Fruit fly (Drosophila melanogaster) whole organism, embryonic: ENCODE data around the gene Rgl.

Source experiments
- Abd-B ChIP-seq: fragments of 200-800 bp; sonication (Bioruptor generic); optimal IDR thresholded peaks from 2 replicates; lab custom pipeline; 2018; ENCODE audit warnings: missing biosample characterization, mild to moderate bottlenecking, missing genetic modification characterization, moderate library complexity
- Atf-2 ChIP-seq: fragments of 200-800 bp; sonication (Bioruptor generic); optimal IDR thresholded peaks from 2 replicates; lab custom pipeline; 2016; ENCODE audit warnings: missing biosample characterization, missing genetic modification characterization
- Blimp-1 ChIP-seq: fragments of 200-800 bp; sonication (Bioruptor generic); optimal IDR thresholded peaks from 3 replicates; lab custom pipeline; 2018; ENCODE audit warnings: missing biosample characterization, missing genetic modification characterization, mild to moderate bottlenecking, moderate library complexity, missing genetic modification reagents
- CG10274 ChIP-seq: fragments of 200-800 bp; sonication (Bioruptor generic); optimal IDR thresholded peaks from 3 replicates; lab custom pipeline; 2017; ENCODE audit warnings: missing biosample characterization, mild to moderate bottlenecking, missing genetic modification characterization
- CG10565 ChIP-seq: fragments of 200-800 bp; sonication (Bioruptor generic); optimal IDR thresholded peaks from 3 replicates; lab custom pipeline; 2016; ENCODE audit warnings: missing biosample characterization, mild to moderate bottlenecking, missing genetic modification characterization
- CG11456 ChIP-seq: fragments of 200-800 bp; sonication (Bioruptor generic); IDR thresholded peaks from 3 replicates; pipeline ENCODE4 v1.3.6; 2022; ENCODE audit warnings: missing biosample characterization, missing genetic modification characterization
- CG12942 ChIP-seq: fragments of 200-800 bp; sonication (Bioruptor generic); optimal IDR thresholded peaks from 3 replicates; lab custom pipeline; 2016; ENCODE audit warnings: missing biosample characterization, missing genetic modification characterization
- CG17328 ChIP-seq: fragments of 200-800 bp; sonication (Bioruptor generic); IDR thresholded peaks from 2 replicates; pipeline ENCODE4 v1.3.6; 2022; ENCODE audit warnings: missing biosample characterization, missing genetic modification characterization
- CG17568 ChIP-seq: fragments of 200-800 bp; sonication (Bioruptor generic); optimal IDR thresholded peaks from 2 replicates; lab custom pipeline; 2018; ENCODE audit warnings: missing biosample characterization, mild to moderate bottlenecking, missing genetic modification characterization, moderate library complexity
- CG1792 ChIP-seq: fragments of 200-800 bp; sonication (Bioruptor generic); optimal IDR thresholded peaks from 2 replicates; lab custom pipeline; 2016; ENCODE audit warnings: missing biosample characterization, missing genetic modification characterization
- CG18262 ChIP-seq: fragments of 200-800 bp; optimal IDR thresholded peaks from 3 replicates; lab custom pipeline; 2019; ENCODE audit warnings: missing biosample characterization, mild to moderate bottlenecking, missing genetic modification characterization, moderate library complexity
- CG18619 ChIP-seq: fragments of 200-800 bp; sonication (Bioruptor generic); optimal IDR thresholded peaks from 3 replicates; lab custom pipeline; 2017; ENCODE audit warnings: missing biosample characterization, mild to moderate bottlenecking, missing genetic modification characterization
- CG2120 ChIP-seq: fragments of 200-800 bp; sonication (Bioruptor generic); optimal IDR thresholded peaks from 3 replicates; lab custom pipeline; 2016; ENCODE audit warnings: missing biosample characterization, missing genetic modification characterization
- CG30020 ChIP-seq: fragments of 200-800 bp; optimal IDR thresholded peaks from 2 replicates; lab custom pipeline; 2019; ENCODE audit warnings: missing biosample characterization, mild to moderate bottlenecking, missing genetic modification characterization, moderate library complexity
- CG31441 ChIP-seq: fragments of 200-800 bp; sonication (Bioruptor generic); IDR thresholded peaks from 2 replicates; pipeline ENCODE4 v1.3.6; 2022; ENCODE audit warnings: missing biosample characterization, missing genetic modification characterization
- CG3281 ChIP-seq: fragments of 200-800 bp; sonication (Bioruptor generic); optimal IDR thresholded peaks from 3 replicates; lab custom pipeline; 2017; ENCODE audit warnings: missing biosample characterization, mild to moderate bottlenecking, missing genetic modification characterization
- CG6272 ChIP-seq: fragments of 200-800 bp; sonication (Bioruptor generic); IDR thresholded peaks from 2 replicates; pipeline ENCODE4 v1.3.6; 2022; ENCODE audit warnings: missing biosample characterization, missing genetic modification characterization
- CG6689 ChIP-seq: fragments of 200-800 bp; sonication (Bioruptor generic); IDR thresholded peaks from 2 replicates; pipeline ENCODE4 v1.3.6; 2022; ENCODE audit warnings: missing biosample characterization, missing genetic modification characterization
- CG8290 ChIP-seq, 3 experiments: fragments of 200-800 bp; sonication (Bioruptor generic); optimal IDR thresholded peaks; 2 replicates each; lab custom pipeline; 2016 to 2019; ENCODE audit warnings: missing biosample characterization in 3 of 3, missing genetic modification characterization in 3 of 3, mild to moderate bottlenecking in 2 of 3, moderate library complexity in 1 of 3
- CG9215 ChIP-seq: fragments of 200-800 bp; sonication (Bioruptor generic); IDR thresholded peaks from 2 replicates; pipeline ENCODE4 v1.3.6; 2022; ENCODE audit warnings: missing biosample characterization, missing genetic modification characterization
- Dref ChIP-seq: fragments of 200-800 bp; sonication (Bioruptor generic); IDR thresholded peaks from 2 replicates; pipeline ENCODE4 v1.3.6; 2022; ENCODE audit warnings: missing biosample characterization, missing genetic modification characterization
- ERR ChIP-seq: fragments of 200-800 bp; sonication (Bioruptor generic); optimal IDR thresholded peaks from 2 replicates; lab custom pipeline; 2016; ENCODE audit warnings: missing biosample characterization, missing genetic modification characterization
- HLH54F ChIP-seq: fragments of 200-800 bp; sonication (Bioruptor generic); optimal IDR thresholded peaks from 3 replicates; lab custom pipeline; 2016; ENCODE audit warnings: missing biosample characterization, missing genetic modification characterization
- Lpt ChIP-seq: fragments of >200 bp; optimal IDR thresholded peaks from 2 replicates; lab custom pipeline; 2018; ENCODE audit warnings: missing biosample characterization, missing genetic modification characterization
- MBD-R2 ChIP-seq: fragments of 200-800 bp; sonication (Bioruptor generic); IDR thresholded peaks from 2 replicates; pipeline ENCODE4 v1.3.6; 2022; ENCODE audit warnings: missing biosample characterization, missing genetic modification characterization
- NfI ChIP-seq: fragments of 200-800 bp; sonication (Bioruptor generic); optimal IDR thresholded peaks from 3 replicates; lab custom pipeline; 2018; ENCODE audit warnings: missing biosample characterization, mild to moderate bottlenecking, missing genetic modification characterization, moderate library complexity
- Pdp1 ChIP-seq, 2 experiments: fragments of 200-800 bp; sonication (Bioruptor generic); optimal IDR thresholded peaks; 3 replicates each; lab custom pipeline; 2016; ENCODE audit warnings: missing biosample characterization in 2 of 2, missing genetic modification characterization in 2 of 2, mild to moderate bottlenecking in 1 of 2, moderate library complexity in 1 of 2
- Poxn ChIP-seq: fragments of 200-800 bp; sonication (Bioruptor generic); IDR thresholded peaks from 2 replicates; pipeline ENCODE4 v1.3.6; 2022; ENCODE audit warnings: missing biosample characterization, missing genetic modification characterization
- Sry-δ ChIP-seq: fragments of 200-800 bp; sonication (Bioruptor generic); optimal IDR thresholded peaks from 2 replicates; lab custom pipeline; 2016; ENCODE audit warnings: missing biosample characterization, missing genetic modification characterization
- Taf1 ChIP-seq: fragments of 200-800 bp; sonication (Bioruptor generic); IDR thresholded peaks from 2 replicates; pipeline ENCODE4 v1.3.6; 2022; ENCODE audit warnings: missing biosample characterization, missing genetic modification characterization
- Trl ChIP-seq, 3 experiments: fragments of >200 bp in 2 of 3; fragments of 200-800 bp in 1 of 3; sonication (Bioruptor generic) in 1 of 3; optimal IDR thresholded peaks; 2 replicates in 1 of 3; 3 replicates in 2 of 3; lab custom pipeline; 2016 to 2017; ENCODE audit warnings: missing biosample characterization in 1 of 3, missing genetic modification characterization in 1 of 3
- Vsx1 ChIP-seq: fragments of 200-800 bp; sonication (Bioruptor generic); optimal IDR thresholded peaks from 2 replicates; lab custom pipeline; 2017; ENCODE audit warnings: missing biosample characterization, mild to moderate bottlenecking, missing genetic modification characterization, missing genetic modification reagents
- Xbp1 ChIP-seq: fragments of 200-800 bp; sonication (Bioruptor generic); optimal IDR thresholded peaks from 3 replicates; lab custom pipeline; 2016; ENCODE audit warnings: missing biosample characterization, mild to moderate bottlenecking, missing genetic modification characterization
- bab2 ChIP-seq: fragments of 200-800 bp; sonication (Bioruptor generic); optimal IDR thresholded peaks from 2 replicates; lab custom pipeline; 2016; ENCODE audit warnings: missing biosample characterization, missing genetic modification characterization
- bsh ChIP-seq, 2 experiments: fragments of 200-800 bp; sonication (Bioruptor generic); optimal IDR thresholded peaks; 2 replicates each; lab custom pipeline; 2017 to 2018; ENCODE audit warnings: mild to moderate bottlenecking in 2 of 2, missing biosample characterization in 2 of 2, missing genetic modification characterization in 2 of 2, moderate library complexity in 1 of 2
- dpn ChIP-seq, 2 experiments: fragments of 200-800 bp; sonication (Bioruptor generic); optimal IDR thresholded peaks; 3 replicates each; lab custom pipeline; 2016; ENCODE audit warnings: missing biosample characterization in 2 of 2, missing genetic modification characterization in 2 of 2
- grn ChIP-seq: fragments of 200-800 bp; sonication (Bioruptor generic); optimal IDR thresholded peaks from 3 replicates; lab custom pipeline; 2017; ENCODE audit warnings: missing biosample characterization, missing genetic modification characterization
- jumu ChIP-seq: fragments of 200-800 bp; sonication (Bioruptor generic); optimal IDR thresholded peaks from 3 replicates; lab custom pipeline; 2016; ENCODE audit warnings: missing biosample characterization, missing genetic modification characterization
- knrl ChIP-seq: fragments of 200-800 bp; sonication (Bioruptor generic); IDR thresholded peaks from 3 replicates; pipeline ENCODE4 v1.3.6; 2022; ENCODE audit warnings: missing biosample characterization, missing genetic modification characterization; ENCODE audit not compliant: partially characterized antibody
- nmo ChIP-seq: fragments of 200-800 bp; sonication (Bioruptor generic); optimal IDR thresholded peaks from 2 replicates; lab custom pipeline; 2018; ENCODE audit warnings: missing biosample characterization, mild to moderate bottlenecking, missing genetic modification characterization, moderate library complexity
- pho ChIP-seq: fragments of 200-800 bp; sonication (Bioruptor generic); optimal IDR thresholded peaks from 2 replicates; lab custom pipeline; 2016; ENCODE audit warnings: missing biosample characterization, missing genetic modification characterization
- psq ChIP-seq: fragments of 200-800 bp; sonication (Bioruptor generic); optimal IDR thresholded peaks from 2 replicates; lab custom pipeline; 2017; ENCODE audit warnings: missing biosample characterization, missing genetic modification characterization
- pum ChIP-seq: fragments of 200-800 bp; sonication (Bioruptor generic); optimal IDR thresholded peaks from 2 replicates; lab custom pipeline; 2016; ENCODE audit warnings: missing biosample characterization, missing genetic modification characterization
- ranshi ChIP-seq: fragments of 200-800 bp; sonication (Bioruptor generic); IDR thresholded peaks from 2 replicates; pipeline ENCODE4 v1.3.6; 2022; ENCODE audit warnings: missing biosample characterization, missing genetic modification characterization
- sd ChIP-seq: fragments of 200-800 bp; sonication (Bioruptor generic); optimal IDR thresholded peaks from 3 replicates; lab custom pipeline; 2018; ENCODE audit warnings: missing biosample characterization, mild to moderate bottlenecking, missing genetic modification characterization, moderate library complexity
- sens-2 ChIP-seq: fragments of 200-800 bp; sonication (Bioruptor generic); IDR thresholded peaks from 2 replicates; pipeline ENCODE4 v1.3.6; 2022; ENCODE audit warnings: missing biosample characterization, missing genetic modification characterization
- ssp ChIP-seq: fragments of 200-800 bp; sonication (Bioruptor generic); IDR thresholded peaks from 2 replicates; pipeline ENCODE4 v1.3.6; 2022; ENCODE audit warnings: missing biosample characterization, missing genetic modification characterization
- usp ChIP-seq: fragments of >200 bp; optimal IDR thresholded peaks from 2 replicates; lab custom pipeline; 2017; ENCODE audit warnings: missing biosample characterization, missing genetic modification characterization

The Rgl gene

DNA sequence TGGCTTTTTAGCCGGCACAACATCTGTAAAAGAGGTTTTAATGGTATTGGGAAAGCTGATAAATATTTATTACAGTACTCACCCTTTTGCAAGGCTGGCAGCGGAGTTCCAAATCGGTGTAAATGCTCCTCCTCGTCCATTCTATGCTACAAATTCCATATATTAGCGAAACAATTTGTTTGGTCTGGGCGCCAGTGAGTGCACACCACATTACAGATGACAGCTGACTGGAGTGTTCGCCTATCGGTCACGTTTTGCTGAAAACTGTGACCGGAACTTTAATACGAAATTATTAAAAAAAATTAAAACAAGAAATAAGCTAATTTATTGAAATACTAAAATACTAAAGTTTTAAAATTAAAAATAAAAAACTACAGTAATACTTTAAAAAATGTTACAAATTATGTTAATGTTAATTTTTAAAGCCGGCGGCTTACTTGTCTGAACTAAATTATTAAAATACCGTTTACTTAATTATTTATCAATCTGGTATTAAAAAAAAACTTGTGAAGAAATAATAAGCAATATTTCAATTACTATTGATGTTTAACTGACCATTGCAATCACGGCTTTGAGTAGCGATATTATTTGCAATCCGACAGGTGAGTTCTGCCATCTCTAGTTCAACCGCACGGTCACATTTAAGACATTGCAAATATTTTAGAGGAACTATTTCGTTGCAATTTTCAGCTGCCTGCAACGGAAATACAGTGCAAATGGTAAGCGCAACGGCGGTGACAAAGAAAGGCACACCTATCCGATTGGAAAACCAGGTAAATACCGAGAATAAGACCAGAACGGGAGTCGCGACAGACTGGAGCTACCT lies 3.8 kb upstream of the Rgl start, which contains the start of the genes CG8833 and DCTN1-p150 (continued):
- TF ChIP-seq ERR (GFP tag; lab: Kevin White, UChicago): no peak
- peak; percentile 6 for TF ChIP-seq CG3281 (GFP tag; lab: Kevin White, UChicago)
- TF ChIP-seq CG9215 (GFP tag; lab: Robert Waterston, UW): 0 out of 2 replicates have a peak, but pooled peaks have one; percentile 34
- TF ChIP-seq CG17568: no peak
- TF ChIP-seq CG31441: peak; percentile 85
- peak; percentile 27 for TF ChIP-seq Blimp-1 (GFP tag; lab: Kevin White, UChicago)
- peak; percentile 8 for TF ChIP-seq Atf-2 (GFP tag; lab: Kevin White, UChicago)
- peak; percentile 4 for TF ChIP-seq pum (GFP tag; lab: Kevin White, UChicago)
- peak; percentile 73 for TF ChIP-seq Xbp1
- TF ChIP-seq MBD-R2 (GFP tag; lab: Robert Waterston, UW): peak; percentile 68
- TF ChIP-seq NfI: peak; percentile 32
- no peak for TF ChIP-seq jumu
- TF ChIP-seq Pdp1 (GFP tag; optimal IDR thresholded peaks at IDR 0.05; lab: Kevin White, UChicago): peak in 1 of 2 experiments; percentile 42
- TF ChIP-seq ssp (GFP tag; lab: Robert Waterston, UW): no peak
- peak; percentile 56 for TF ChIP-seq Abd-B (GFP tag; lab: Kevin White, UChicago)
- TF ChIP-seq CG11456 (GFP tag; lab: Robert Waterston, UW): peak; percentile 54; the same call in 2 of the 3 replicates
- TF ChIP-seq Taf1: no peak
- no peak for TF ChIP-seq Poxn (GFP tag; lab: Robert Waterston, UW)
- peak; percentile 81 for TF ChIP-seq Sry-δ (GFP tag; lab: Kevin White, UChicago)
- no peak for TF ChIP-seq psq (GFP tag; lab: Kevin White, UChicago)
- TF ChIP-seq Lpt (GFP tag; lab: Kevin White, UChicago): no peak
- TF ChIP-seq knrl (GFP tag; lab: Robert Waterston, UW): peak; percentile 62; the same call in 2 of the 3 replicates
- TF ChIP-seq CG10274 (GFP tag; lab: Kevin White, UChicago): no peak
- no peak for TF ChIP-seq CG10565 (GFP tag; lab: Kevin White, UChicago)
- TF ChIP-seq CG17328: no peak
- TF ChIP-seq pho (GFP tag; lab: Kevin White, UChicago): peak; percentile 37
- TF ChIP-seq CG8290 (GFP tag; optimal IDR thresholded peaks at IDR 0.05; lab: Kevin White, UChicago): peak; percentile 33
- TF ChIP-seq CG8290 (tag; optimal IDR thresholded peaks at IDR 0.05; lab: Kevin White, UChicago): no peak
- peak; percentile 67 for TF ChIP-seq nmo (GFP tag; lab: Kevin White, UChicago)
- TF ChIP-seq CG12942 (GFP tag; lab: Kevin White, UChicago): peak; percentile 28
- TF ChIP-seq bsh (GFP tag; optimal IDR thresholded peaks at IDR 0.05; lab: Kevin White, UChicago): peak in 1 of 2 experiments; percentile 2
- no peak for TF ChIP-seq CG1792
- no peak for TF ChIP-seq Trl (optimal IDR thresholded peaks at IDR 0.05; lab: Kevin White, UChicago)
- TF ChIP-seq Trl (GFP tag; optimal IDR thresholded peaks at IDR 0.05; lab: Kevin White, UChicago): peak; percentile 10
- no peak for TF ChIP-seq Vsx1 (GFP tag; lab: Kevin White, UChicago)
- TF ChIP-seq CG30020: peak; percentile 43
- TF ChIP-seq sens-2 (GFP tag; lab: Robert Waterston, UW): no peak
- TF ChIP-seq HLH54F (GFP tag; lab: Kevin White, UChicago): peak; percentile 50
- TF ChIP-seq dpn (GFP tag; optimal IDR thresholded peaks at IDR 0.05; lab: Kevin White, UChicago): peak; percentile 42 to 51
- TF ChIP-seq CG18262 (tag; lab: Kevin White, UChicago): peak; percentile 53
- peak; percentile 9 for TF ChIP-seq CG18619 (GFP tag; lab: Kevin White, UChicago)
- TF ChIP-seq sd (tag; lab: Kevin White, UChicago): peak; percentile 47
- peak; percentile 35; the same call in 1 of the 2 replicates for TF ChIP-seq Dref (GFP tag; lab: Robert Waterston, UW)
- TF ChIP-seq grn (GFP tag; lab: Kevin White, UChicago): no peak
- TF ChIP-seq CG6689 (GFP tag; lab: Robert Waterston, UW): peak; percentile 10; the same call in 1 of the 2 replicates
- peak; percentile 57; the same call in 1 of the 2 replicates for TF ChIP-seq ranshi
- peak; percentile 33 for TF ChIP-seq bab2
- no peak for TF ChIP-seq usp (GFP tag; lab: Kevin White, UChicago)
- TF ChIP-seq CG6272: peak; percentile 38; the same call in 1 of the 2 replicates
- peak; percentile 62 for TF ChIP-seq CG2120 (GFP tag; lab: Kevin White, UChicago)
